Fruit fly (Drosophila melanogaster): Measurements from ENCODE around the gene D19B.

Gene D19B

DNA sequence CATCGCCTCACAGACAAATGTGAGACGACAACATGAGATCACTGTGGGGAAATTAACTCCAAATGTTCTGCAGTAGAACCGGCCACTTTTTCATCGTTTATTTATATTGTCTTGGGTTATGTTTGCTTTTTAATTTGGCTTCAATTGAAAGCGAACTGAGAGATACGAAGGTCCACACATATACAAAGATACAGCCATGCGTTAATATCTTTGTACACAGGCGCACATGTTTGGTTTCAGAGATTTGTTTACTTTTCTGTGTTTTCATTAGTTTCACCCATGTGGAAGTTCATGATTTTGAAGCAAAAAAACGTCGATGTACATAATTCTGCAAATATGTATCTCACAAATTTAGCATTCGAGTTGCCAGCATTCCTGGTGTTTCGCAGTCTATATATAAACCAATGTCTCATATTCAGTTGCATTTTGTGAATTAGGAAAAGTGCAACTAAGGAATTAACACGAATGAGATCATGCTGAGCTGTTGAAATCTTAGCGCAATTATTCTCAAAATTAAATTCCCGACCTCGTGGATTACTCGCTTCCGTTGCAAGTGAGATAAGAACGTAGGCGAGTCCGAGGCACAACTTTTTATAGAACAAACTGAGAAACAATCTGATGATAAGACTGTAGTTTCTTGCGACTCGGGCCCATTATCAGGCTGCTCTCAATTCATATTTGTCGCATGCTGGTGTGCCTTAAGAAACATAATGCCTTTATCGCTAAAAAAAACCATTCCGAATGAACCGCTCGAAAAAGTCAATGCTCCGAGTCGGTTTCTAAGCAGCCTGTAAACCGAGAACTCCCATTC, 31.5 kb upstream of the D19B start (continued):
- no peak for TF ChIP-seq CG13775 (GFP tag; optimal IDR thresholded peaks at IDR 0.05)
- peak; percentile 47 for TF ChIP-seq CG33557 (GFP tag; optimal IDR thresholded peaks at IDR 0.05)
- no peak for TF ChIP-seq tgo (GFP tag; IDR thresholded peaks at IDR 0.05)
- peak; percentile 49; the same call in 1 of the 3 replicates for TF ChIP-seq CG34422 (GFP tag; IDR thresholded peaks at IDR 0.05)
- 0 out of 2 replicates have a peak, but pooled peaks have one; percentile 27 for TF ChIP-seq Atf6 (GFP tag; IDR thresholded peaks at IDR 0.05)
- TF ChIP-seq dysf (GFP tag; IDR thresholded peaks at IDR 0.05): no peak
- peak; percentile 47 for TF ChIP-seq bigmax (GFP tag; optimal IDR thresholded peaks at IDR 0.05)
- 0 out of 4 replicates have a peak, but pooled peaks have one; percentile 59 for TF ChIP-seq chinmo (GFP tag; IDR thresholded peaks at IDR 0.05; ENCODE audit: partially characterized antibody)
- TF ChIP-seq CG10979 (tag; optimal IDR thresholded peaks at IDR 0.05): peak; percentile 27
- peak; percentile 78 for TF ChIP-seq CG12071 (GFP tag; optimal IDR thresholded peaks at IDR 0.05)
- TF ChIP-seq Fer1 (GFP tag; optimal IDR thresholded peaks at IDR 0.05): no peak
- TF ChIP-seq CG6175 (GFP tag; IDR thresholded peaks at IDR 0.05): peak; percentile 56; the same call in 2 of the 3 replicates
- TF ChIP-seq CG1603 (tag; optimal IDR thresholded peaks at IDR 0.05): no peak
- TF ChIP-seq CG9817 (tag; optimal IDR thresholded peaks at IDR 0.05): peak; percentile 10
- TF ChIP-seq Awh (GFP tag; IDR thresholded peaks at IDR 0.05): 0 out of 2 replicates have a peak, but pooled peaks have one; percentile 24
- no peak for TF ChIP-seq esg (GFP tag; conservative IDR thresholded peaks at IDR 0.05)
- TF ChIP-seq ranshi (GFP tag; IDR thresholded peaks at IDR 0.05): no peak
- peak; percentile 58 for TF ChIP-seq pros (GFP tag; optimal IDR thresholded peaks at IDR 0.05)
- peak; percentile 49 for TF ChIP-seq salm (tag; optimal IDR thresholded peaks at IDR 0.05)
- TF ChIP-seq fd96Cb (tag; optimal IDR thresholded peaks at IDR 0.05): peak; percentile 17
- TF ChIP-seq CG7987 (GFP tag; optimal IDR thresholded peaks at IDR 0.05): peak; percentile 81
- peak; percentile 28 for TF ChIP-seq Jarid2 (GFP tag; optimal IDR thresholded peaks at IDR 0.05)
- peak; percentile 22 for TF ChIP-seq HLHmδ (GFP tag; optimal IDR thresholded peaks at IDR 0.05)
- TF ChIP-seq CG15479 (GFP tag; optimal IDR thresholded peaks at IDR 0.05): peak; percentile 66
- TF ChIP-seq CG2202 (tag; optimal IDR thresholded peaks at IDR 0.05): peak; percentile 18
- peak; percentile 88 for TF ChIP-seq twi (tag; optimal IDR thresholded peaks at IDR 0.05)
- TF ChIP-seq CG15696 (tag; optimal IDR thresholded peaks at IDR 0.05): peak; percentile 93
- TF ChIP-seq grn (GFP tag; optimal IDR thresholded peaks at IDR 0.05): no peak
- TF ChIP-seq Xrp1 (GFP tag; IDR thresholded peaks at IDR 0.05): peak; percentile 57
- TF ChIP-seq zen (tag; optimal IDR thresholded peaks at IDR 0.05): peak; percentile 58
- no peak for TF ChIP-seq Dll (GFP tag; IDR thresholded peaks at IDR 0.05; ENCODE audit: partially characterized antibody)
- TF ChIP-seq CG10147 (GFP tag; optimal IDR thresholded peaks at IDR 0.05): no peak
- TF ChIP-seq Fer2 (tag; optimal IDR thresholded peaks at IDR 0.05): no peak
- peak; percentile 90 for TF ChIP-seq kni (GFP tag; optimal IDR thresholded peaks at IDR 0.05)
- TF ChIP-seq HmgZ (tag; optimal IDR thresholded peaks at IDR 0.05): peak; percentile 16
- peak; percentile 60 for TF ChIP-seq fd102C (GFP tag; optimal IDR thresholded peaks at IDR 0.05)
- peak; percentile 52 for TF ChIP-seq org-1 (GFP tag; optimal IDR thresholded peaks at IDR 0.05)
- peak; percentile 57 for TF ChIP-seq CG4328 (GFP tag; optimal IDR thresholded peaks at IDR 0.05)

DNA sequence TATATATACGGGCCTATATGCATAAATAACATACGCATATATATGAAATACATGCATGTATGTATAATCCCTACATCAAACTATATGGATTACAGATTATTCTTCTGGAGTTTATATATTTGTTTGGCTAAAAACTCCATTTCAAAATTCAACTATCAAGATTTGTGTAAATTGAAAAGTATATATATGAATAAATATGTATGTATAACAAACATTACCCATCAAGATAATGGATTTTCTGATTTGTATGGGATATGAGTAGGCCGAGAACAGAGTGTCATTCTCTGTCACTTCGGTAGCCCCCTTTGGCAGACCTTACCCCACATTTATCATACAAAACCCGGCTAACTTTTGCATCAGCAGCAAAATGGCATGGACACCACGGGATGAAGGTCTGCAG, 15.5 kb upstream of the D19B start, which contains the start of gene CG8219:
Gene CG8219, plus strand, starts transcription at position 301 of the 400 bp plus-strand sequence.
- TF ChIP-seq repo (GFP tag; optimal IDR thresholded peaks at IDR 0.05) (no peak), schlank (tag; optimal IDR thresholded peaks at IDR 0.05) (no peak), az2 (GFP tag; optimal IDR thresholded peaks at IDR 0.05) (no peak), tio (GFP tag; optimal IDR thresholded peaks at IDR 0.05) (no peak), CG11247 (GFP tag; IDR thresholded peaks at IDR 0.05) (no peak), CG14014 (GFP tag; IDR thresholded peaks at IDR 0.05) (no peak), cad (GFP tag; optimal IDR thresholded peaks at IDR 0.05) (no peak), CG13624 (GFP tag; optimal IDR thresholded peaks at IDR 0.05) (no peak), bcd (GFP tag; optimal IDR thresholded peaks at IDR 0.05) (no peak)

All from whole organism, embryonic.